Worm (Caenorhabditis elegans): ENCODE results near the gene irld-15.

DNA sequence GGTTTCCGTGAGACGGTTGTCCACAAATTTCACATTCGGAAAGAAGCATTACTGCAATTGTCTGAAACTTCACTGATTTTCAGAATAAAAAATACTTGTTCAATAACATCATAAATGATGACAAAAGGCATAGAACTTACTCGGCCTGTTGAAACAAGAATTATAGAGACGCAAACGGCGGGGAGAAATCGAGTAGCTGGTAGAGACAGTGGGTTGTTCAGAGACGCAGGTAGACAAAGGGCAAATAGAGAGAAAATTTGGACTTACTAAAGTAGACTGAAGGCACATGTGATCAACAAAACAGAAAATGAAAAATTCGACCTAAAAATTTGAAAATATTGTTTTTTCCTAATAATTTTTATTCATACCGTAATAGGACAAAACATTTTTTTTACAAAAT is 43.9 kb downstream of the irld-15 start, which contains the start of gene nhr-182:
- TF ChIP-seq nhr-11 (tag; optimal IDR thresholded peaks at IDR 0.05) (no peak), ceh-82 (tag; optimal IDR thresholded peaks at IDR 0.05) (no peak), egl-27 (tag; optimal IDR thresholded peaks at IDR 0.05) (no peak), aly-2 (tag; optimal IDR thresholded peaks at IDR 0.05) (no peak), lsy-2 (tag; optimal IDR thresholded peaks at IDR 0.05) (peak in 1 of 2 experiments; percentile 28)
